Worm (Caenorhabditis elegans) whole organism, L3 larva: ENCODE results near the gene C02B8.1.

Experiments used
- ZK546.5 ChIP-seq: sonication (generic microtip); optimal IDR thresholded peaks from 2 replicates; lab custom pipeline; 2017; ENCODE audit warnings: missing biosample characterization, missing genetic modification characterization
- aly-2 ChIP-seq: fragments of 150-350 bp; optimal IDR thresholded peaks from 2 replicates; lab custom pipeline; 2014; ENCODE audit warnings: missing biosample characterization, missing genetic modification characterization
- ama-1 ChIP-seq: fragments of 150-350 bp; optimal IDR thresholded peaks from 2 replicates; lab custom pipeline; 2018
- ceh-16 ChIP-seq: sonication (generic microtip); optimal IDR thresholded peaks from 2 replicates; lab custom pipeline; 2017; ENCODE audit warnings: missing biosample characterization, missing genetic modification characterization
- ceh-82 ChIP-seq: fragments of 150-350 bp; optimal IDR thresholded peaks from 2 replicates; lab custom pipeline; 2014; ENCODE audit warnings: missing biosample characterization, missing genetic modification characterization
- ceh-9 ChIP-seq: sonication (generic microtip); optimal IDR thresholded peaks from 2 replicates; lab custom pipeline; 2018; ENCODE audit warnings: missing biosample characterization, missing genetic modification characterization
- daf-12 ChIP-seq: fragments of 150-350 bp; optimal IDR thresholded peaks from 2 replicates; lab custom pipeline; 2014; ENCODE audit warnings: missing biosample characterization, missing genetic modification reagents, missing genetic modification characterization
- egl-27 ChIP-seq: sonication (generic microtip); optimal IDR thresholded peaks from 4 replicates; lab custom pipeline; 2017; ENCODE audit warnings: missing biosample characterization, missing genetic modification reagents, missing genetic modification characterization
- egl-5 ChIP-seq: fragments of 150-350 bp; optimal IDR thresholded peaks from 2 replicates; lab custom pipeline; 2017; ENCODE audit warnings: missing biosample characterization, missing genetic modification reagents, missing genetic modification characterization, inconsistent platforms
- elt-1 ChIP-seq: fragments of 150-350 bp; optimal IDR thresholded peaks from 2 replicates; lab custom pipeline; 2014; ENCODE audit warnings: missing biosample characterization, missing genetic modification characterization
- elt-2 ChIP-seq: sonication (generic microtip); optimal IDR thresholded peaks from 2 replicates; lab custom pipeline; 2016; ENCODE audit warnings: missing genetic modification reagents, mild to moderate bottlenecking, missing genetic modification characterization, missing compliant biosample characterization
- elt-3 ChIP-seq, 3 experiments: fragments of 150-350 bp in 1 of 3; sonication (generic microtip) in 2 of 3; optimal IDR thresholded peaks; 2 replicates in 2 of 3; 4 replicates in 1 of 3; lab custom pipeline; 2014 to 2017; ENCODE audit warnings: missing biosample characterization in 3 of 3, missing genetic modification characterization in 3 of 3
- eor-1 ChIP-seq, 2 experiments: fragments of 150-350 bp; optimal IDR thresholded peaks; 2 replicates each; lab custom pipeline; 2014 to 2018; ENCODE audit warnings: missing biosample characterization in 2 of 2, missing genetic modification characterization in 2 of 2
- fkh-10 ChIP-seq: sonication (generic microtip); optimal IDR thresholded peaks from 2 replicates; lab custom pipeline; 2017; ENCODE audit warnings: missing biosample characterization, missing genetic modification reagents, missing genetic modification characterization
- fkh-2 ChIP-seq: fragments of 150-350 bp; optimal IDR thresholded peaks from 2 replicates; lab custom pipeline; 2014; ENCODE audit warnings: missing biosample characterization, missing genetic modification reagents, missing genetic modification characterization
- fos-1 ChIP-seq: fragments of 150-350 bp; optimal IDR thresholded peaks from 2 replicates; lab custom pipeline; 2014; ENCODE audit warnings: missing biosample characterization, missing genetic modification characterization
- hmg-11 ChIP-seq: sonication (generic microtip); optimal IDR thresholded peaks from 2 replicates; lab custom pipeline; 2016; ENCODE audit warnings: missing genetic modification characterization, missing compliant biosample characterization
- jun-1 ChIP-seq: fragments of 150-350 bp; optimal IDR thresholded peaks from 2 replicates; lab custom pipeline; 2014; ENCODE audit warnings: missing biosample characterization, missing genetic modification reagents, missing genetic modification characterization
- lin-15B ChIP-seq: fragments of 150-350 bp; optimal IDR thresholded peaks from 2 replicates; lab custom pipeline; 2014; ENCODE audit warnings: missing biosample characterization, missing genetic modification characterization
- lsy-12 ChIP-seq: sonication (generic microtip); optimal IDR thresholded peaks from 2 replicates; lab custom pipeline; 2016; ENCODE audit warnings: mild to moderate bottlenecking, missing genetic modification characterization, missing compliant biosample characterization
- mdl-1 ChIP-seq: fragments of 150-350 bp; optimal IDR thresholded peaks from 2 replicates; lab custom pipeline; 2014; ENCODE audit warnings: missing biosample characterization, missing genetic modification characterization
- mml-1 ChIP-seq: fragments of 150-350 bp; sonication (generic microtip); optimal IDR thresholded peaks from 3 replicates; lab custom pipeline; 2014; ENCODE audit warnings: missing biosample characterization, missing genetic modification characterization
- nhr-12 ChIP-seq: fragments of 150-350 bp; optimal IDR thresholded peaks from 2 replicates; lab custom pipeline; 2014; ENCODE audit warnings: missing biosample characterization, missing genetic modification characterization
- nhr-28 ChIP-seq: fragments of 150-350 bp; optimal IDR thresholded peaks from 2 replicates; lab custom pipeline; 2014; ENCODE audit warnings: missing biosample characterization, missing genetic modification characterization
- nhr-43 ChIP-seq: sonication (generic microtip); optimal IDR thresholded peaks from 2 replicates; lab custom pipeline; 2016; ENCODE audit warnings: mild to moderate bottlenecking, missing genetic modification characterization, missing compliant biosample characterization; ENCODE audit not compliant: poor library complexity, severe bottlenecking
- nhr-67 ChIP-seq: fragments of 150-350 bp; optimal IDR thresholded peaks from 2 replicates; lab custom pipeline; 2014; ENCODE audit warnings: missing biosample characterization, missing genetic modification characterization
- nhr-76 ChIP-seq: fragments of 150-350 bp; sonication (generic microtip); optimal IDR thresholded peaks from 5 replicates; lab custom pipeline; 2014; ENCODE audit warnings: missing biosample characterization, missing genetic modification characterization
- pha-4 ChIP-seq: fragments of 150-350 bp; optimal IDR thresholded peaks from 2 replicates; lab custom pipeline; 2014; ENCODE audit warnings: missing biosample characterization, missing genetic modification reagents, missing genetic modification characterization
- pqm-1 ChIP-seq: fragments of 150-350 bp; optimal IDR thresholded peaks from 2 replicates; lab custom pipeline; 2017; ENCODE audit warnings: missing biosample characterization, missing genetic modification characterization, inconsistent platforms
- sea-2 ChIP-seq: fragments of 150-350 bp; sonication (generic microtip); optimal IDR thresholded peaks from 4 replicates; lab custom pipeline; 2014; ENCODE audit warnings: missing biosample characterization, missing genetic modification reagents, missing genetic modification characterization
- skn-1 ChIP-seq: fragments of 150-350 bp; optimal IDR thresholded peaks from 2 replicates; lab custom pipeline; 2014; ENCODE audit warnings: missing biosample characterization, missing genetic modification characterization
- snpc-4 ChIP-seq: fragments of 150-350 bp; optimal IDR thresholded peaks from 2 replicates; lab custom pipeline; 2014; ENCODE audit warnings: missing biosample characterization, missing genetic modification characterization
- tbx-2 ChIP-seq: sonication (generic microtip); optimal IDR thresholded peaks from 2 replicates; lab custom pipeline; 2016; ENCODE audit warnings: mild to moderate bottlenecking, missing genetic modification characterization, missing compliant biosample characterization
- unc-39 ChIP-seq: sonication (generic microtip); optimal IDR thresholded peaks from 4 replicates; lab custom pipeline; 2017; ENCODE audit warnings: missing biosample characterization, missing genetic modification characterization
- ztf-11 ChIP-seq: fragments of 150-350 bp; optimal IDR thresholded peaks from 2 replicates; lab custom pipeline; 2014; ENCODE audit warnings: missing biosample characterization, missing genetic modification characterization

Gene C02B8.1

DNA sequence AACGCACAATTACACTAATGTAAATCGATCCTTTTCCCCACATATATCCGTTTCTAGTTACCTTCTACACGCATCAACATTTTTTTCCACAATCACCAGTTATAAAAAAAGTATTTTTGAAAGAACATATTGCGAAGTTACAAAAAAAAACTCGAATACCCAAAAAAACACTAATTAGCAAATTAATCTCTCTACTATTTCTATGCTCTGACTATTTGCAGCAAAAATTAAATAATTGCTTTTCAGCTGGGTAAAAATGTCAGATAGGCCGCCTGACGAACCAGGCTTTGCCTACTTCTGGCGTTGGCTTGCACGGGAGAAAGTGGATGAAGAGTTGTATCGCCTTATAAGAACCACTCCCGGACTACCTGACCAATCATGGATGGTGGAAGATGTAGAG lies 37.3 kb upstream of the C02B8.1 start, which contains the start of gene K07E3.1:
K07E3.1 (plus strand) TSS at position 247 of the 400 bp plus-strand sequence.
- TF ChIP-seq mml-1 (tag; lab: Kevin White, UChicago) (no peak), mdl-1 (tag; lab: Kevin White, UChicago) (no peak), daf-12 (tag; lab: Kevin White, UChicago) (no peak), egl-27 (tag; lab: Kevin White, UChicago) (no peak), aly-2 (no peak), snpc-4 (tag; lab: Kevin White, UChicago) (no peak), lsy-12 (tag; lab: Kevin White, UChicago) (no peak), ama-1 (lab: Kevin White, UChicago) (no peak), nhr-43 (no peak), skn-1 (tag; lab: Kevin White, UChicago) (no peak), unc-39 (tag; lab: Kevin White, UChicago) (no peak), nhr-28 (tag; lab: Kevin White, UChicago) (no peak), jun-1 (tag; lab: Kevin White, UChicago) (no peak), hmg-11 (no peak)

DNA sequence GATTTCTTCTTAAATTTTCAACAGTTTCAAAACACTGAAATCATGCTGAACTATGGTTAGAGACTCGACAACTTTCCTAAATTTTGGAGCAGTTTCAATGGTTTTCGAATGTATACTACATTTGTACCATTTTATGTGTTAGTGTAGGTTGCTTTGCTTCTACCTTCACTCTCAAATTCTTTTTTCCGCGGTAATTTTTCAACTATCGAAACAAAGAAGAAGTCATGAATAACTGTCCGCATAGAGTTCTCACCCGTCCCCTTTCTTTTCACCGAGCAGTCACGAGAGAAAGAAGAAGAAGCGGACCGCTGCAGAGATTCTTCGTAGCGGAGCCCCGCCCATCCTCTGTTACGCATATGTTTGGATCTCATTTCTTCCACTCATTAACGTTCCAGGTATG lies 31.3 kb upstream of the C02B8.1 start, which contains the start of gene hlh-8:
hlh-8 (plus strand) TSS at position 301 of the 400 bp plus-strand sequence.
- no peak for TF ChIP-seq nhr-67
- TF ChIP-seq elt-3 (tag; optimal IDR thresholded peaks at IDR 0.05; lab: Kevin White, UChicago): no peak
- TF ChIP-seq nhr-76: no peak
- TF ChIP-seq nhr-28 (tag; lab: Kevin White, UChicago): no peak
- no peak for TF ChIP-seq fos-1 (tag; lab: Kevin White, UChicago)
- no peak for TF ChIP-seq egl-27 (tag; lab: Kevin White, UChicago)
- TF ChIP-seq ceh-9: no peak
- no peak for TF ChIP-seq ztf-11
- no peak for TF ChIP-seq lin-15B
- TF ChIP-seq mml-1 (tag; lab: Kevin White, UChicago): no peak
- no peak for TF ChIP-seq unc-39 (tag; lab: Kevin White, UChicago)
- no peak for TF ChIP-seq ZK546.5
- TF ChIP-seq tbx-2 (tag; lab: Kevin White, UChicago): no peak
- no peak for TF ChIP-seq nhr-43
- no peak for TF ChIP-seq daf-12 (tag; lab: Kevin White, UChicago)
- TF ChIP-seq nhr-12: no peak
- TF ChIP-seq jun-1 (tag; lab: Kevin White, UChicago): no peak
- no peak for TF ChIP-seq eor-1 (tag; optimal IDR thresholded peaks at IDR 0.05; lab: Kevin White, UChicago)
- TF ChIP-seq egl-5 (tag; lab: Kevin White, UChicago): no peak

DNA sequence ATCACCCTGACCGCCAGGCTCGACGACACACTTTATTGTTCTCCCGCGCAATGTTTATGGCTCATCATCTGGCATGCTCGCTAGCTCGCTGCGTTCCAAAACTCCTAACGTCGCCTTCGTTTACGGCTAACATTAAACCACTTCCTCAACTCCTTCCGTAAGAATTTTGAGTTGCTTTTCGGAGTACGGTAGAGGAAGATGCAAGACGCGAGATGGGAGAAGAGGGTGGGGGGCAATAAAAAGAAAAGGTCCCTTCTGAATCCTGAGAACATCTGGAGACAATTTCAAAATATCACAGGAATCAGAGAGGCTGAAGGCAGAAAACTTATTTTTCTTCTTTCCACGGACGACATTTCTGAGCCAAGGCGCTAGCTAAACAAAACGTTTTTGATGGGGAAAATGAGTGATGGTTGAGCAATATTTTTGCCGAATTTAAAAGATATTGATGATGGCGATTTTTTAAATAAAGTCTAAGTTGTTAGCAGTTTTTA lies 29.6 kb upstream of the C02B8.1 start:
- TF ChIP-seq ceh-82 (tag; lab: Kevin White, UChicago) (no peak), ceh-16 (tag; lab: Kevin White, UChicago) (no peak), pqm-1 (tag; lab: Kevin White, UChicago) (no peak), sea-2 (GFP tag; lab: Kevin White, UChicago) (no peak), egl-5 (tag; lab: Kevin White, UChicago) (no peak), pha-4 (tag; lab: Kevin White, UChicago) (no peak), egl-27 (tag; lab: Kevin White, UChicago) (no peak), fkh-2 (tag; lab: Kevin White, UChicago) (no peak), elt-1 (no peak), nhr-67 (no peak), lsy-12 (tag; lab: Kevin White, UChicago) (no peak), fkh-10 (GFP tag; lab: Kevin White, UChicago) (no peak), unc-39 (tag; lab: Kevin White, UChicago) (no peak), tbx-2 (tag; lab: Kevin White, UChicago) (no peak)

DNA sequence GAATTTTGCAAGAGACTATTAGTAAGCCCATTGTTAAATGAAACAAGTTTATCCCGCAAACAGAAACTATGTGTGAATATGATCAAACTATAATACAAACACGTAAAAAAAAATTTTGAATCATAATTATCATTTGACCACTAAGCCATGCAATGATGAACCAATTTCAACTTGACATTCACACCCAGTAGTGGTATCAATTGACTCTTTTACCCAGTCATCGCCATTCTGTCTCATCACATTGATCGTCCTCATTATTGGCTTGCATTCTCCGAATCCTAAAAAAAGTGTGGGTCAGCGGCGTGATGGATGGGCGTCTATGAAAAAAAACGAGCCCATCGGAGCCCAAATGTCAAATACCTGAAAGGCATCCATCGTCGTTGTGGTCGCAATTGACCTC lies 27.2 kb upstream of the C02B8.1 start:
- TF ChIP-seq eor-1 (tag; optimal IDR thresholded peaks at IDR 0.05; lab: Kevin White, UChicago) (no peak), elt-2 (tag; lab: Kevin White, UChicago) (no peak), elt-1 (no peak)

DNA sequence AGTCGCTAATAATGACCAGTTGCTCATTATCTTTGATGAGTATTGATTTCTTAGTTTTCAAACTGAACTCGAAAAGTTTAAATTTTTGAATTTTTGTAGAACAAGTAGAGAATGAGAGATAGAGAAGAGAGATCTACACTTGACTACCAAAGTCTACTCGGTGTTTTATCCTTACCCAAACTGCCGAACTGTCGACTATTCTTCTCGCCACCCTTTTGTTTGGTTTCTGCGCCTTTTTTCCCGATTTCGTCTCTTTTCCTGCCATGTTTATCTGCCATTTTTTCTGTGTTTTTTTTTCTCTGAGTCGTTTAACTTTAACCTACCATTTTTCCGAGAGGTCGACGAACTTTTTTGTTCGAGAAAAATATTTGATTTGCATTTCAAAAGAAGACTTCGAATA lies 24.3 kb upstream of the C02B8.1 start, which contains the start of gene C02B8.12:
C02B8.12 (minus strand) TSS at position 175 of the 400 bp plus-strand sequence.
- no peak for TF ChIP-seq nhr-76
- no peak for TF ChIP-seq egl-5 (tag; lab: Kevin White, UChicago)
- no peak for TF ChIP-seq egl-27 (tag; lab: Kevin White, UChicago)
- TF ChIP-seq pha-4 (tag; lab: Kevin White, UChicago): peak; percentile 37
- no peak for TF ChIP-seq mml-1 (tag; lab: Kevin White, UChicago)
- TF ChIP-seq aly-2: no peak
